Fruit fly (Drosophila melanogaster) whole organism, embryonic: ENCODE results near the gene NK7.1.
A peak's percentile ranks its signal among the peaks of the same experiment; 100 is the strongest.

Source experiments
- C15 ChIP-seq: fragments of 200-800 bp; sonication (Bioruptor generic); IDR thresholded peaks from 3 replicates; pipeline ENCODE4 v1.3.6; 2022; ENCODE audit warnings: missing biosample characterization, missing genetic modification characterization
- CG10462 ChIP-seq: fragments of 200-800 bp; sonication (Bioruptor generic); optimal IDR thresholded peaks from 2 replicates; lab custom pipeline; 2016; ENCODE audit warnings: missing biosample characterization, missing genetic modification characterization
- CG10959 ChIP-seq: fragments of 200-800 bp; sonication (Bioruptor generic); IDR thresholded peaks from 2 replicates; pipeline ENCODE4 v1.3.6; 2022; ENCODE audit warnings: missing biosample characterization, missing genetic modification characterization
- CG15479 ChIP-seq: fragments of 200-800 bp; sonication (Bioruptor generic); optimal IDR thresholded peaks from 3 replicates; lab custom pipeline; 2019; ENCODE audit warnings: missing biosample characterization, mild to moderate bottlenecking, missing genetic modification characterization, moderate library complexity
- CG17186 ChIP-seq: fragments of 200-800 bp; sonication (Bioruptor generic); optimal IDR thresholded peaks from 3 replicates; lab custom pipeline; 2017; ENCODE audit warnings: missing biosample characterization, missing genetic modification reagents, missing genetic modification characterization
- CG17328 ChIP-seq: fragments of 200-800 bp; sonication (Bioruptor generic); IDR thresholded peaks from 2 replicates; pipeline ENCODE4 v1.3.6; 2022; ENCODE audit warnings: missing biosample characterization, missing genetic modification characterization
- CG17361 ChIP-seq: fragments of 200-800 bp; sonication (Bioruptor generic); IDR thresholded peaks from 3 replicates; pipeline ENCODE4 v1.3.6; 2022; ENCODE audit warnings: missing biosample characterization, missing genetic modification characterization
- CG2202 ChIP-seq: fragments of 200-800 bp; sonication (Bioruptor generic); optimal IDR thresholded peaks from 2 replicates; lab custom pipeline; 2018; ENCODE audit warnings: missing biosample characterization, mild to moderate bottlenecking, missing genetic modification characterization
- CG3163 ChIP-seq: fragments of 200-800 bp; sonication (Bioruptor generic); optimal IDR thresholded peaks from 3 replicates; lab custom pipeline; 2016; ENCODE audit warnings: missing biosample characterization, missing genetic modification characterization
- CG34224 ChIP-seq: fragments of 200-800 bp; sonication (Bioruptor generic); IDR thresholded peaks from 3 replicates; pipeline ENCODE4 v1.3.6; 2022; ENCODE audit warnings: missing biosample characterization, missing genetic modification characterization; ENCODE audit not compliant: partially characterized antibody
- CG34376 ChIP-seq: fragments of 200-800 bp; sonication (Bioruptor generic); optimal IDR thresholded peaks from 2 replicates; lab custom pipeline; 2018; ENCODE audit warnings: missing biosample characterization, mild to moderate bottlenecking, missing genetic modification characterization
- CG4424 ChIP-seq: fragments of 200-800 bp; sonication (Bioruptor generic); optimal IDR thresholded peaks from 3 replicates; lab custom pipeline; 2016; ENCODE audit warnings: missing biosample characterization, missing genetic modification characterization
- CG5953 ChIP-seq: fragments of 200-800 bp; sonication (Bioruptor generic); IDR thresholded peaks from 2 replicates; pipeline ENCODE4 v1.3.6; 2022; ENCODE audit warnings: missing biosample characterization, missing genetic modification characterization
- CG6254 ChIP-seq: fragments of 200-800 bp; sonication (Bioruptor generic); optimal IDR thresholded peaks from 3 replicates; lab custom pipeline; 2017; ENCODE audit warnings: mild to moderate bottlenecking, missing biosample characterization, missing genetic modification reagents, missing genetic modification characterization
- CG6683 ChIP-seq: fragments of 200-800 bp; sonication (Bioruptor generic); optimal IDR thresholded peaks from 2 replicates; lab custom pipeline; 2017; ENCODE audit warnings: missing biosample characterization, mild to moderate bottlenecking, missing genetic modification characterization, missing genetic modification reagents
- CG6791 ChIP-seq: fragments of 200-800 bp; sonication (Bioruptor generic); IDR thresholded peaks from 3 replicates; pipeline ENCODE4 v1.3.6; 2022; ENCODE audit warnings: missing biosample characterization, missing genetic modification characterization; ENCODE audit not compliant: partially characterized antibody
- CG7745 ChIP-seq: fragments of 200-800 bp; sonication (Bioruptor generic); optimal IDR thresholded peaks from 2 replicates; lab custom pipeline; 2018; ENCODE audit warnings: missing biosample characterization, mild to moderate bottlenecking, missing genetic modification characterization, moderate library complexity
- CG8290 ChIP-seq, 3 experiments: fragments of 200-800 bp; sonication (Bioruptor generic); optimal IDR thresholded peaks; 2 replicates each; lab custom pipeline; 2016 to 2019; ENCODE audit warnings: missing biosample characterization in 3 of 3, missing genetic modification characterization in 3 of 3, mild to moderate bottlenecking in 2 of 3, moderate library complexity in 1 of 3
- CHES-1-like ChIP-seq: fragments of 200-800 bp; sonication (Bioruptor generic); optimal IDR thresholded peaks from 2 replicates; lab custom pipeline; 2016; ENCODE audit warnings: missing biosample characterization, missing genetic modification characterization
- D19A ChIP-seq: fragments of 200-800 bp; optimal IDR thresholded peaks from 3 replicates; lab custom pipeline; 2019; ENCODE audit warnings: missing biosample characterization, mild to moderate bottlenecking, missing genetic modification characterization, moderate library complexity
- Hand ChIP-seq: fragments of 200-800 bp; sonication (Bioruptor generic); optimal IDR thresholded peaks from 2 replicates; lab custom pipeline; 2017; ENCODE audit warnings: mild to moderate bottlenecking, missing biosample characterization, missing genetic modification reagents, missing genetic modification characterization
- Hey ChIP-seq: fragments of 200-800 bp; sonication (Bioruptor generic); optimal IDR thresholded peaks from 3 replicates; lab custom pipeline; 2018; ENCODE audit warnings: missing biosample characterization, mild to moderate bottlenecking, missing genetic modification characterization
- Med ChIP-seq: fragments of 200-800 bp; sonication (Bioruptor generic); peaks from one replicate; lab custom pipeline; 2016; ENCODE audit warnings: missing biosample characterization, missing genetic modification characterization, mild to moderate bottlenecking, inconsistent platforms, moderate library complexity
- NC2β ChIP-seq: fragments of 200-800 bp; sonication (Bioruptor generic); optimal IDR thresholded peaks from 2 replicates; lab custom pipeline; 2016; ENCODE audit warnings: missing biosample characterization, missing genetic modification characterization
- NK7.1 ChIP-seq: fragments of 200-800 bp; sonication (Bioruptor generic); optimal IDR thresholded peaks from 3 replicates; lab custom pipeline; 2016; ENCODE audit warnings: missing biosample characterization, missing genetic modification characterization
- Optix ChIP-seq: fragments of 200-800 bp; sonication (Bioruptor generic); IDR thresholded peaks from 3 replicates; pipeline ENCODE4 v1.3.6; 2022; ENCODE audit warnings: missing biosample characterization, missing genetic modification characterization
- Poxn ChIP-seq: fragments of 200-800 bp; sonication (Bioruptor generic); IDR thresholded peaks from 2 replicates; pipeline ENCODE4 v1.3.6; 2022; ENCODE audit warnings: missing biosample characterization, missing genetic modification characterization
- Six4 ChIP-seq: fragments of 200-800 bp; sonication (Bioruptor generic); optimal IDR thresholded peaks from 2 replicates; lab custom pipeline; 2016; ENCODE audit warnings: missing biosample characterization, missing genetic modification characterization
- Stat92E ChIP-seq, 3 experiments: fragments of >200 bp in 2 of 3; fragments of 200-800 bp in 1 of 3; sonication (Bioruptor generic) in 1 of 3; optimal IDR thresholded peaks; 2 replicates each; lab custom pipeline; 2017 to 2019; ENCODE audit warnings: missing biosample characterization in 3 of 3, missing genetic modification characterization in 3 of 3, mild to moderate bottlenecking in 1 of 3, moderate library complexity in 1 of 3
- ac ChIP-seq: fragments of 200-800 bp; sonication (Bioruptor generic); optimal IDR thresholded peaks from 3 replicates; lab custom pipeline; 2017; ENCODE audit warnings: missing biosample characterization, mild to moderate bottlenecking, missing genetic modification characterization
- bsh ChIP-seq, 2 experiments: fragments of 200-800 bp; sonication (Bioruptor generic); optimal IDR thresholded peaks; 2 replicates each; lab custom pipeline; 2017 to 2018; ENCODE audit warnings: mild to moderate bottlenecking in 2 of 2, missing biosample characterization in 2 of 2, missing genetic modification characterization in 2 of 2, moderate library complexity in 1 of 2
- caup ChIP-seq: fragments of 200-800 bp; sonication (Bioruptor generic); optimal IDR thresholded peaks from 3 replicates; lab custom pipeline; 2017; ENCODE audit warnings: missing biosample characterization, mild to moderate bottlenecking, missing genetic modification characterization, moderate library complexity; ENCODE audit not compliant: severe bottlenecking
- chinmo ChIP-seq: fragments of 200-800 bp; sonication (Bioruptor generic); IDR thresholded peaks from 4 replicates; pipeline ENCODE4 v1.3.6; 2022; ENCODE audit warnings: missing biosample characterization, missing genetic modification characterization; ENCODE audit not compliant: partially characterized antibody
- exex ChIP-seq: fragments of 200-800 bp; sonication (Bioruptor generic); optimal IDR thresholded peaks from 4 replicates; lab custom pipeline; 2018; ENCODE audit warnings: missing biosample characterization, mild to moderate bottlenecking, missing genetic modification characterization, moderate library complexity
- gt ChIP-seq: fragments of 200-800 bp; sonication (Bioruptor generic); IDR thresholded peaks from 2 replicates; pipeline ENCODE4 v1.3.6; 2022; ENCODE audit warnings: missing biosample characterization, missing genetic modification characterization
- inv ChIP-seq: fragments of 200-800 bp; sonication (Bioruptor generic); IDR thresholded peaks from 2 replicates; pipeline ENCODE4 v1.3.6; 2022; ENCODE audit warnings: missing biosample characterization, missing genetic modification characterization; ENCODE audit not compliant: partially characterized antibody
- mirr ChIP-seq: fragments of 200-800 bp; sonication (Bioruptor generic); optimal IDR thresholded peaks from 3 replicates; lab custom pipeline; 2018; ENCODE audit warnings: missing biosample characterization, mild to moderate bottlenecking, missing genetic modification characterization
- pan ChIP-seq, 4 experiments: fragments of >200 bp in 3 of 4; fragments of 200-800 bp in 1 of 4; sonication (Bioruptor generic) in 1 of 4; optimal IDR thresholded peaks in 3 of 4; IDR thresholded peaks in 1 of 4; 2 replicates each; pipeline versions ENCODE4 v1.3.6 to Lab custom; 2017 to 2022; ENCODE audit warnings: missing biosample characterization in 2 of 4, missing genetic modification characterization in 2 of 4, mixed read lengths in 1 of 4
- ranshi ChIP-seq: fragments of 200-800 bp; sonication (Bioruptor generic); IDR thresholded peaks from 2 replicates; pipeline ENCODE4 v1.3.6; 2022; ENCODE audit warnings: missing biosample characterization, missing genetic modification characterization
- salm ChIP-seq: fragments of 200-800 bp; sonication (Bioruptor generic); optimal IDR thresholded peaks from 2 replicates; lab custom pipeline; 2018; ENCODE audit warnings: missing biosample characterization, mild to moderate bottlenecking, missing genetic modification characterization
- sd ChIP-seq: fragments of 200-800 bp; sonication (Bioruptor generic); optimal IDR thresholded peaks from 3 replicates; lab custom pipeline; 2018; ENCODE audit warnings: missing biosample characterization, mild to moderate bottlenecking, missing genetic modification characterization, moderate library complexity
- sens-2 ChIP-seq: fragments of 200-800 bp; sonication (Bioruptor generic); IDR thresholded peaks from 2 replicates; pipeline ENCODE4 v1.3.6; 2022; ENCODE audit warnings: missing biosample characterization, missing genetic modification characterization
- sima ChIP-seq: fragments of 200-800 bp; sonication (Bioruptor generic); optimal IDR thresholded peaks from 2 replicates; lab custom pipeline; 2016; ENCODE audit warnings: missing biosample characterization, missing genetic modification characterization
- ssp ChIP-seq: fragments of 200-800 bp; sonication (Bioruptor generic); IDR thresholded peaks from 2 replicates; pipeline ENCODE4 v1.3.6; 2022; ENCODE audit warnings: missing biosample characterization, missing genetic modification characterization
- sug ChIP-seq: fragments of 200-800 bp; optimal IDR thresholded peaks from 2 replicates; lab custom pipeline; 2019; ENCODE audit warnings: missing biosample characterization, mild to moderate bottlenecking, missing genetic modification characterization, moderate library complexity
- tna ChIP-seq: fragments of 200-800 bp; sonication (Bioruptor generic); IDR thresholded peaks from 2 replicates; pipeline ENCODE4 v1.3.6; 2022; ENCODE audit warnings: missing biosample characterization, missing genetic modification characterization; ENCODE audit not compliant: partially characterized antibody

NK7.1 gene

dm6 chr3R:14288669-14289383 lies 83.9 kb downstream of the NK7.1 start, which contains the start of gene red (continued):
- TF ChIP-seq CG7745 (tag; lab: Kevin White, UChicago) (no peak), sens-2 (GFP tag; lab: Robert Waterston, UW) (0 out of 2 replicates have a peak, but pooled peaks have one; percentile 9), CG6683 (GFP tag; lab: Kevin White, UChicago) (peak; percentile 45), caup (GFP tag; lab: Kevin White, UChicago) (peak; percentile 72), tna (GFP tag; lab: Robert Waterston, UW) (no peak), CG17186 (GFP tag; lab: Kevin White, UChicago) (no peak), sima (GFP tag; lab: Kevin White, UChicago) (no peak), Six4 (GFP tag; lab: Kevin White, UChicago) (peak; percentile 65), inv (GFP tag; lab: Robert Waterston, UW) (no peak), CG4424 (GFP tag; lab: Kevin White, UChicago) (peak; percentile 56), CG15479 (GFP tag; lab: Kevin White, UChicago) (no peak), CG17328 (peak; percentile 58), bsh (GFP tag; optimal IDR thresholded peaks at IDR 0.05; lab: Kevin White, UChicago) (peak in 1 of 2 experiments; percentile 67), CG10959 (GFP tag; lab: Robert Waterston, UW) (no peak), Stat92E (GFP tag; optimal IDR thresholded peaks at IDR 0.05; lab: Kevin White, UChicago) (peak in 1 of 3 experiments; percentile 9), CG17361 (GFP tag; lab: Robert Waterston, UW) (peak; percentile 81), salm (tag; lab: Kevin White, UChicago) (peak; percentile 29), D19A (tag; lab: Kevin White, UChicago) (peak; percentile 65), CG10462 (GFP tag; lab: Kevin White, UChicago) (peak; percentile 10), Optix (0 out of 3 replicates have a peak, but pooled peaks have one; percentile 33), Hand (GFP tag; lab: Kevin White, UChicago) (peak; percentile 70), gt (GFP tag; lab: Robert Waterston, UW) (no peak), C15 (GFP tag; lab: Robert Waterston, UW) (0 out of 3 replicates have a peak, but pooled peaks have one; percentile 5), ac (no peak), CG2202 (tag; lab: Kevin White, UChicago) (peak; percentile 9), CG6791 (GFP tag; lab: Robert Waterston, UW) (no peak; the same call in 2 of the 3 replicates), Poxn (GFP tag; lab: Robert Waterston, UW) (peak; percentile 39; the same call in 1 of the 2 replicates), NC2β (GFP tag; lab: Kevin White, UChicago) (no peak)

DNA sequence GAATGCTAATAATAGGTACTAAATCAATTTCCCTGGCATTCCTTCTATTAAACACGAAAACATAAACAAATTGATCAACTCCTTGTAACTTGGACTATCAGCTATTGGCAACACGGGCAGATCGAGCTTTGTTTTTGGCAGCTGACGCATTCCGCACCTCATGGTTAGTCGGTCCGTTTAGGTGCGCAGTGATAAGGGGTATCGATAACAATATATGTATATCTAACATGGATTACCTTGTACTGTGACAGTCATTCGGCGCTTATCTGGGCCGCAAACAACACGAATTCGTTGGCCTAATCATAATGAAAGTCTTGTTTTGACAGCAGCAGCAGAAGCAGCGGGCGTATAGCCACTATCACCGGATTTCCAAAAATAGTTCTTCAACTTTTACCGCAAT lies 84.8 kb downstream of the NK7.1 start:
- TF ChIP-seq pan (optimal IDR thresholded peaks at IDR 0.05; lab: Kevin White, UChicago) (no peak), pan (GFP tag; optimal IDR thresholded peaks at IDR 0.05 in 1 of 2, IDR thresholded peaks at IDR 0.05 in 1 of 2) (peak in 1 of 2 experiments; percentile 25), CHES-1-like (GFP tag; lab: Kevin White, UChicago) (no peak), CG6254 (GFP tag; lab: Kevin White, UChicago) (peak; percentile 53), CG3163 (GFP tag; lab: Kevin White, UChicago) (no peak), ranshi (GFP tag; lab: Robert Waterston, UW) (no peak), NK7.1 (GFP tag; lab: Kevin White, UChicago) (no peak), CG34376 (peak; percentile 70), sug (tag; lab: Kevin White, UChicago) (peak; percentile 42), CG34224 (GFP tag; lab: Robert Waterston, UW) (no peak), CG5953 (GFP tag; lab: Robert Waterston, UW) (0 out of 2 replicates have a peak, but pooled peaks have one; percentile 14), Med (GFP tag; lab: Kevin White, UChicago) (peak; percentile 38), Hey (tag; lab: Kevin White, UChicago) (peak; percentile 78), sd (peak; percentile 83), mirr (GFP tag; lab: Kevin White, UChicago) (peak; percentile 85), exex (tag; lab: Kevin White, UChicago) (peak; percentile 80), CG8290 (GFP tag; optimal IDR thresholded peaks at IDR 0.05; lab: Kevin White, UChicago) (no peak), CG8290 (tag; optimal IDR thresholded peaks at IDR 0.05; lab: Kevin White, UChicago) (peak in 1 of 2 experiments; percentile 10), ssp (GFP tag; lab: Robert Waterston, UW) (no peak), chinmo (0 out of 4 replicates have a peak, but pooled peaks have one; percentile 4)
